Fruit fly (Drosophila melanogaster) whole organism, embryonic: ENCODE data around the gene Amacr.
A peak's percentile ranks its signal among the peaks of the same experiment; 100 is the strongest.

Source experiments
- Abd-B ChIP-seq: fragments of 200-800 bp; sonication (Bioruptor generic); optimal IDR thresholded peaks from 2 replicates; lab custom pipeline; 2018; ENCODE audit warnings: missing biosample characterization, mild to moderate bottlenecking, missing genetic modification characterization, moderate library complexity
- CG11093 ChIP-seq: fragments of 200-800 bp; sonication (Bioruptor generic); IDR thresholded peaks from 3 replicates; pipeline ENCODE4 v1.3.6; 2022; ENCODE audit warnings: missing biosample characterization, missing genetic modification characterization
- CG13287 ChIP-seq: fragments of 200-800 bp; sonication (Bioruptor generic); IDR thresholded peaks from 2 replicates; pipeline ENCODE4 v1.3.6; 2022; ENCODE audit warnings: missing biosample characterization, missing genetic modification characterization; ENCODE audit not compliant: partially characterized antibody
- CG13624 ChIP-seq: fragments of 200-800 bp; sonication (Bioruptor generic); optimal IDR thresholded peaks from 2 replicates; lab custom pipeline; 2016; ENCODE audit warnings: missing biosample characterization, missing genetic modification characterization
- CG15269 ChIP-seq: fragments of 200-800 bp; sonication (Bioruptor generic); optimal IDR thresholded peaks from 2 replicates; lab custom pipeline; 2018; ENCODE audit warnings: missing biosample characterization, mild to moderate bottlenecking, missing genetic modification characterization, moderate library complexity
- CG15696 ChIP-seq: fragments of 200-800 bp; sonication (Bioruptor generic); optimal IDR thresholded peaks from 2 replicates; lab custom pipeline; 2019; ENCODE audit warnings: missing biosample characterization, mild to moderate bottlenecking, missing genetic modification characterization, moderate library complexity
- CG18619 ChIP-seq: fragments of 200-800 bp; sonication (Bioruptor generic); optimal IDR thresholded peaks from 3 replicates; lab custom pipeline; 2017; ENCODE audit warnings: missing biosample characterization, mild to moderate bottlenecking, missing genetic modification characterization
- CG18764 ChIP-seq: fragments of 200-800 bp; sonication (Bioruptor generic); optimal IDR thresholded peaks from 3 replicates; lab custom pipeline; 2016; ENCODE audit warnings: missing biosample characterization, missing genetic modification characterization
- CG31388 ChIP-seq: fragments of 200-800 bp; sonication (Bioruptor generic); optimal IDR thresholded peaks from 2 replicates; lab custom pipeline; 2016; ENCODE audit warnings: missing biosample characterization, missing genetic modification characterization
- CG31441 ChIP-seq: fragments of 200-800 bp; sonication (Bioruptor generic); IDR thresholded peaks from 2 replicates; pipeline ENCODE4 v1.3.6; 2022; ENCODE audit warnings: missing biosample characterization, missing genetic modification characterization
- CG3281 ChIP-seq: fragments of 200-800 bp; sonication (Bioruptor generic); optimal IDR thresholded peaks from 3 replicates; lab custom pipeline; 2017; ENCODE audit warnings: missing biosample characterization, mild to moderate bottlenecking, missing genetic modification characterization
- CG42726 ChIP-seq: fragments of 200-800 bp; sonication (Bioruptor generic); IDR thresholded peaks from 2 replicates; pipeline ENCODE4 v1.3.6; 2022; ENCODE audit warnings: missing biosample characterization, missing genetic modification characterization; ENCODE audit not compliant: partially characterized antibody
- CG5953 ChIP-seq: fragments of 200-800 bp; sonication (Bioruptor generic); IDR thresholded peaks from 2 replicates; pipeline ENCODE4 v1.3.6; 2022; ENCODE audit warnings: missing biosample characterization, missing genetic modification characterization
- CG6689 ChIP-seq: fragments of 200-800 bp; sonication (Bioruptor generic); IDR thresholded peaks from 2 replicates; pipeline ENCODE4 v1.3.6; 2022; ENCODE audit warnings: missing biosample characterization, missing genetic modification characterization
- CG7963 ChIP-seq: fragments of 200-800 bp; sonication (Bioruptor generic); IDR thresholded peaks from 3 replicates; pipeline ENCODE4 v1.3.6; 2022; ENCODE audit warnings: missing biosample characterization, missing genetic modification characterization; ENCODE audit not compliant: partially characterized antibody
- CG8924 ChIP-seq: fragments of 200-800 bp; optimal IDR thresholded peaks from 3 replicates; lab custom pipeline; 2019; ENCODE audit warnings: missing biosample characterization, mild to moderate bottlenecking, missing genetic modification characterization, moderate library complexity
- CG9609 ChIP-seq: fragments of 200-800 bp; sonication (Bioruptor generic); optimal IDR thresholded peaks from 3 replicates; lab custom pipeline; 2016; ENCODE audit warnings: missing biosample characterization, missing genetic modification characterization
- CHES-1-like ChIP-seq: fragments of 200-800 bp; sonication (Bioruptor generic); optimal IDR thresholded peaks from 2 replicates; lab custom pipeline; 2016; ENCODE audit warnings: missing biosample characterization, missing genetic modification characterization
- Dip2 ChIP-seq: fragments of 200-800 bp; sonication (Bioruptor generic); IDR thresholded peaks from 2 replicates; pipeline ENCODE4 v1.3.6; 2022; ENCODE audit warnings: missing biosample characterization, missing genetic modification characterization
- Dll ChIP-seq: fragments of 200-800 bp; sonication (Bioruptor generic); IDR thresholded peaks from 4 replicates; pipeline ENCODE4 v1.3.6; 2022; ENCODE audit warnings: missing biosample characterization, missing genetic modification characterization; ENCODE audit not compliant: partially characterized antibody
- Doc3 ChIP-seq: fragments of 200-800 bp; sonication (Bioruptor generic); IDR thresholded peaks from 3 replicates; pipeline ENCODE4 v1.3.6; 2022; ENCODE audit warnings: missing biosample characterization, missing genetic modification characterization; ENCODE audit not compliant: partially characterized antibody
- H2.0 ChIP-seq: fragments of 200-800 bp; sonication (Bioruptor generic); IDR thresholded peaks from 2 replicates; pipeline ENCODE4 v1.3.6; 2022; ENCODE audit warnings: missing biosample characterization, missing genetic modification characterization
- MESR4 ChIP-seq: fragments of 200-800 bp; sonication (Bioruptor generic); optimal IDR thresholded peaks from 2 replicates; lab custom pipeline; 2018; ENCODE audit warnings: missing biosample characterization, mild to moderate bottlenecking, missing genetic modification characterization, moderate library complexity
- MTF-1 ChIP-seq: fragments of 200-800 bp; sonication (Bioruptor generic); optimal IDR thresholded peaks from 2 replicates; lab custom pipeline; 2018; ENCODE audit warnings: missing biosample characterization, mild to moderate bottlenecking, missing genetic modification characterization, borderline replicate concordance
- Mes4 ChIP-seq: fragments of 200-800 bp; sonication (Bioruptor generic); optimal IDR thresholded peaks from 2 replicates; lab custom pipeline; 2016; ENCODE audit warnings: missing biosample characterization, missing genetic modification characterization
- PHDP ChIP-seq: fragments of 200-800 bp; sonication (Bioruptor generic); optimal IDR thresholded peaks from 3 replicates; lab custom pipeline; 2018; ENCODE audit warnings: missing biosample characterization, mild to moderate bottlenecking, missing genetic modification characterization, moderate library complexity
- Scr ChIP-seq: fragments of 200-800 bp; sonication (Bioruptor generic); IDR thresholded peaks from 2 replicates; pipeline ENCODE4 v1.3.6; 2022; ENCODE audit warnings: missing biosample characterization, missing genetic modification characterization; ENCODE audit not compliant: partially characterized antibody
- Spps ChIP-seq: fragments of 200-800 bp; sonication (Bioruptor generic); optimal IDR thresholded peaks from 2 replicates; lab custom pipeline; 2018; ENCODE audit warnings: missing biosample characterization, mild to moderate bottlenecking, missing genetic modification characterization
- Sry-δ ChIP-seq: fragments of 200-800 bp; sonication (Bioruptor generic); optimal IDR thresholded peaks from 2 replicates; lab custom pipeline; 2016; ENCODE audit warnings: missing biosample characterization, missing genetic modification characterization
- aop ChIP-seq: fragments of 200-800 bp; sonication (Bioruptor generic); IDR thresholded peaks from 2 replicates; pipeline ENCODE4 v1.3.6; 2022; ENCODE audit warnings: missing biosample characterization, missing genetic modification characterization
- ato ChIP-seq: fragments of 200-800 bp; sonication (Bioruptor generic); IDR thresholded peaks from 2 replicates; pipeline ENCODE4 v1.3.6; 2022; ENCODE audit warnings: missing biosample characterization, missing genetic modification characterization; ENCODE audit not compliant: partially characterized antibody
- danr ChIP-seq: fragments of 200-800 bp; sonication (Bioruptor generic); IDR thresholded peaks from 2 replicates; pipeline ENCODE4 v1.3.6; 2022; ENCODE audit warnings: missing biosample characterization, missing genetic modification characterization
- en ChIP-seq: fragments of 200-800 bp; sonication (Bioruptor generic); optimal IDR thresholded peaks from 2 replicates; lab custom pipeline; 2016; ENCODE audit warnings: missing biosample characterization, missing genetic modification characterization
- esg ChIP-seq: fragments of 200-800 bp; sonication (Bioruptor generic); conservative IDR thresholded peaks from 2 replicates; pipeline ENCODE4 v1.3.6; 2022; ENCODE audit warnings: missing biosample characterization, missing genetic modification characterization
- gem ChIP-seq: fragments of 200-800 bp; sonication (Bioruptor generic); optimal IDR thresholded peaks from 2 replicates; lab custom pipeline; 2019; ENCODE audit warnings: missing biosample characterization, mild to moderate bottlenecking, missing genetic modification characterization, moderate library complexity
- hb ChIP-seq: fragments of 200-800 bp; sonication (Bioruptor generic); IDR thresholded peaks from 3 replicates; pipeline ENCODE4 v1.3.6; 2022; ENCODE audit warnings: missing biosample characterization, missing genetic modification characterization; ENCODE audit not compliant: partially characterized antibody
- hbn ChIP-seq: fragments of 200-800 bp; sonication (Bioruptor generic); IDR thresholded peaks from 2 replicates; pipeline ENCODE4 v1.3.6; 2022; ENCODE audit warnings: missing biosample characterization, missing genetic modification characterization; ENCODE audit not compliant: partially characterized antibody
- ind ChIP-seq: fragments of 200-800 bp; sonication (Bioruptor generic); optimal IDR thresholded peaks from 3 replicates; lab custom pipeline; 2016; ENCODE audit warnings: missing biosample characterization, missing genetic modification characterization
- inv ChIP-seq: fragments of 200-800 bp; sonication (Bioruptor generic); IDR thresholded peaks from 2 replicates; pipeline ENCODE4 v1.3.6; 2022; ENCODE audit warnings: missing biosample characterization, missing genetic modification characterization; ENCODE audit not compliant: partially characterized antibody
- nerfin-2 ChIP-seq: fragments of 200-800 bp; sonication (Bioruptor generic); IDR thresholded peaks from 2 replicates; pipeline ENCODE4 v1.3.6; 2022; ENCODE audit warnings: missing biosample characterization, missing genetic modification characterization; ENCODE audit not compliant: partially characterized antibody
- phol ChIP-seq: fragments of 200-800 bp; sonication (Bioruptor generic); optimal IDR thresholded peaks from 3 replicates; lab custom pipeline; 2018; ENCODE audit warnings: missing biosample characterization, mild to moderate bottlenecking, missing genetic modification characterization, moderate library complexity
- stwl ChIP-seq: fragments of 200-800 bp; sonication (Bioruptor generic); optimal IDR thresholded peaks from 3 replicates; lab custom pipeline; 2018; ENCODE audit warnings: missing biosample characterization, mild to moderate bottlenecking, missing genetic modification characterization, moderate library complexity
- unc-4 ChIP-seq: fragments of 200-800 bp; sonication (Bioruptor generic); IDR thresholded peaks from 2 replicates; pipeline ENCODE4 v1.3.6; 2022; ENCODE audit warnings: missing biosample characterization, missing genetic modification characterization; ENCODE audit not compliant: partially characterized antibody
- vfl ChIP-seq: fragments of 200-800 bp; sonication (Bioruptor generic); optimal IDR thresholded peaks from 2 replicates; lab custom pipeline; 2016; ENCODE audit warnings: missing biosample characterization, missing genetic modification characterization
- vnd ChIP-seq: fragments of 200-800 bp; sonication (Bioruptor generic); IDR thresholded peaks from 3 replicates; pipeline ENCODE4 v1.3.6; 2022; ENCODE audit warnings: missing biosample characterization, missing genetic modification characterization; ENCODE audit not compliant: partially characterized antibody
- zfh1 ChIP-seq: fragments of 200-800 bp; sonication (Bioruptor generic); IDR thresholded peaks from 3 replicates; pipeline ENCODE4 v1.3.6; 2022; ENCODE audit warnings: missing biosample characterization, missing genetic modification characterization

Gene Amacr

dm6 chr2L:20735121-20735855 lies 16.9 kb downstream of the Amacr start (continued):
- TF ChIP-seq stwl (tag; lab: Kevin White, UChicago): no peak
- TF ChIP-seq CG11093: no peak

dm6 chr2L:20734687-20735088 lies 17.5 kb downstream of the Amacr start:
- TF ChIP-seq Abd-B (GFP tag; lab: Kevin White, UChicago): no peak
- TF ChIP-seq esg (GFP tag; lab: Robert Waterston, UW): no peak
- TF ChIP-seq CG31388 (GFP tag; lab: Kevin White, UChicago): no peak
- TF ChIP-seq hb (GFP tag; lab: Robert Waterston, UW): peak; percentile 69; the same call in 2 of the 3 replicates
- TF ChIP-seq en (GFP tag; lab: Kevin White, UChicago): no peak
- no peak for TF ChIP-seq CG31441 (GFP tag; lab: Robert Waterston, UW)
- peak; percentile 28; the same call in 1 of the 2 replicates for TF ChIP-seq nerfin-2 (GFP tag; lab: Robert Waterston, UW)
- no peak for TF ChIP-seq CG5953 (GFP tag; lab: Robert Waterston, UW)
- TF ChIP-seq gem (tag; lab: Kevin White, UChicago): no peak
- no peak for TF ChIP-seq CG13624 (GFP tag; lab: Kevin White, UChicago)
- TF ChIP-seq H2.0: no peak
- peak; percentile 42; the same call in 1 of the 2 replicates for TF ChIP-seq hbn
- TF ChIP-seq Dip2: no peak
- TF ChIP-seq Doc3 (GFP tag; lab: Robert Waterston, UW): peak; percentile 51; the same call in 2 of the 3 replicates
- TF ChIP-seq zfh1 (GFP tag; lab: Robert Waterston, UW): no peak
- TF ChIP-seq CG15696 (tag; lab: Kevin White, UChicago): no peak
- TF ChIP-seq MESR4 (GFP tag; lab: Kevin White, UChicago): peak; percentile 50
- TF ChIP-seq ato (GFP tag; lab: Robert Waterston, UW): 0 out of 2 replicates have a peak, but pooled peaks have one; percentile 47
- peak; percentile 70 for TF ChIP-seq Scr (GFP tag; lab: Robert Waterston, UW)
- no peak for TF ChIP-seq CG9609
- TF ChIP-seq CG18619: no peak
- TF ChIP-seq Sry-δ: peak; percentile 67
- peak; percentile 43 for TF ChIP-seq inv (GFP tag; lab: Robert Waterston, UW)
- no peak for TF ChIP-seq MTF-1
- TF ChIP-seq CG15269: no peak
- TF ChIP-seq vnd (GFP tag; lab: Robert Waterston, UW): peak; percentile 65
- TF ChIP-seq aop (GFP tag; lab: Robert Waterston, UW): no peak
- no peak for TF ChIP-seq CG6689 (GFP tag; lab: Robert Waterston, UW)
- no peak for TF ChIP-seq CHES-1-like (GFP tag; lab: Kevin White, UChicago)
- TF ChIP-seq CG3281 (GFP tag; lab: Kevin White, UChicago): no peak
- TF ChIP-seq unc-4 (GFP tag; lab: Robert Waterston, UW): peak; percentile 59
- TF ChIP-seq Mes4 (GFP tag; lab: Kevin White, UChicago): no peak
- TF ChIP-seq PHDP (tag; lab: Kevin White, UChicago): no peak
- peak; percentile 67 for TF ChIP-seq CG13287 (GFP tag; lab: Robert Waterston, UW)
- TF ChIP-seq vfl (GFP tag; lab: Kevin White, UChicago): no peak
- TF ChIP-seq Spps (tag; lab: Kevin White, UChicago): no peak
- TF ChIP-seq ind (GFP tag; lab: Kevin White, UChicago): no peak
- TF ChIP-seq danr: no peak
- no peak for TF ChIP-seq phol (tag; lab: Kevin White, UChicago)
- TF ChIP-seq Dll (GFP tag; lab: Robert Waterston, UW): peak; percentile 79
- TF ChIP-seq CG7963 (GFP tag; lab: Robert Waterston, UW): peak; percentile 51; the same call in 1 of the 3 replicates
- TF ChIP-seq CG42726 (GFP tag; lab: Robert Waterston, UW): peak; percentile 56; the same call in 1 of the 2 replicates
- TF ChIP-seq CG18764: no peak
- TF ChIP-seq CG8924: no peak
